Fruit fly (Drosophila melanogaster): ENCODE data around the gene sra.

The sra gene

DNA sequence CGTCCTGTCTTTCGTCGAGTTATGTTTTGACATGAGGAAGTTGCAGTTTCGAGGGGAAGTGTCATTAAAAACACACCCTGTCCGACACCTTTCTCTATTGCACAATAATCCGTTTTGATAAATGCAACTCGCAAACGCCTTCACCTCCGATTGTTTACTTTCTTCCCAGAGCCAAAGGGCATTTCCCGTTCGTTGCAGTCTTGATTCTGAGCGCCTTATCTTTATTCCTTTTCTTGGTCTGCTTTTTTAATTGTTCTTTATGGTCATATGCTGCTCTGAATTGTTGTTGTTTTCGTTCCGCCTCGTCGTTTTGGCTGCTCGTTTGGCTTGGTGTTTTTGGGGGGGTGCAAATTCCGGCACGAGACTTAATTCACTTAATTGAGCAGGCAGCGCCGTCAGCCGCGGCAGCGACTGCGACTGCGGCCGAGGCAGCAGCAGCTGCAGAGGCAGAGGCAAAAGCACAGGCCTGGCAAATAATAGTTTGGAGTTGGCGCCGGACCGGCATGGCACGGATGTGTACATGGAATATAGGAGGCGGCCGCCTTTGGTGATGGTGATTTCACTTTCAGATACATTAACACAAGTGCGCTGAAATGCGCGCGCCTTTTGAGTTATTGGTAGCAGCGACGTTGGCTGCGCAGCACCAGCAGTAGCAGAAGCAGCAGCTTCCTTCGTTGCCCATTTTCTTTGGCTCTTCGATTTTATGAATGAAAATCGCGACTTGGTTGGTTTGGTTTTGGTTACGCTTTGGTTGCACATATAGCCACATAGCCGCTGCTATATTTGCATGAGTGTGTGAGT lies 58.7 kb downstream of the sra start:
- TF ChIP-seq CG17801 (GFP tag; optimal IDR thresholded peaks at IDR 0.05; ENCODE audit: partially characterized antibody): no peak

DNA sequence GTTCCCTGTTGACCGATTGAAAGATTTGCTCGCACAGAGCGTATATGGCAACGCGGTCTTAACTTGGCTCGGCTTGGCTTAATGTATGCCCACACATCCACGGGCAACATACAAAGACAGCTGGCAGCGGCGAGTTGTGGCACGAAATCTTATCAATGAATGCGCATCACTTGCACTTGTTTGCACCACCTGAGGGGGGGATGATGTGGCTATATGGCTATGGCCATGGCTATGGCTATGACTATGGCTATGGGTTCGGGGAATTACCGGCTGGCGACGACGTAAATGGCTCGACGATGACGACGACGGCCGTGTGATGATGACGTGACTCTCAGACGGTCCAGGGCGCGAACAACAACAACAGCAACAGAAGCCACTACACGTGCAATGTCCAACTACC lies 60.2 kb downstream of the sra start:
- TF ChIP-seq CG17801 (GFP tag; optimal IDR thresholded peaks at IDR 0.05; ENCODE audit: partially characterized antibody): no peak

All from ovary, adult (tissue).